Fruit fly (Drosophila melanogaster) whole organism, pupa: Measurements from ENCODE around the gene Chrac-16.

Experiments used
- CG10348 ChIP-seq: fragments of 200-800 bp; sonication (Bioruptor generic); IDR thresholded peaks from 2 replicates; pipeline ENCODE4 v1.3.6; 2022; ENCODE audit warnings: missing biosample characterization, missing genetic modification characterization
- CG12605 ChIP-seq: fragments of 200-800 bp; sonication (Bioruptor generic); IDR thresholded peaks from 2 replicates; pipeline ENCODE4 v1.3.6; 2022; ENCODE audit warnings: missing biosample characterization, missing genetic modification characterization
- CG13204 ChIP-seq: fragments of 200-800 bp; sonication (Bioruptor generic); optimal IDR thresholded peaks from 2 replicates; lab custom pipeline; 2018; ENCODE audit warnings: missing biosample characterization, mild to moderate bottlenecking, missing genetic modification characterization, moderate library complexity
- CG14655 ChIP-seq: fragments of 200-800 bp; sonication (Bioruptor generic); optimal IDR thresholded peaks from 3 replicates; lab custom pipeline; 2017; ENCODE audit warnings: mild to moderate bottlenecking, missing biosample characterization, missing genetic modification reagents, missing genetic modification characterization
- CG17806 ChIP-seq: fragments of 200-800 bp; sonication (Bioruptor generic); optimal IDR thresholded peaks from 2 replicates; lab custom pipeline; 2018; ENCODE audit warnings: missing biosample characterization, mild to moderate bottlenecking, missing genetic modification characterization, moderate library complexity
- CG34367 ChIP-seq: fragments of 200-800 bp; sonication (Bioruptor generic); optimal IDR thresholded peaks from 2 replicates; lab custom pipeline; 2018; ENCODE audit warnings: missing biosample characterization, mild to moderate bottlenecking, missing genetic modification characterization
- CG8159 ChIP-seq: fragments of 200-800 bp; sonication (Bioruptor generic); optimal IDR thresholded peaks from 3 replicates; lab custom pipeline; 2018; ENCODE audit warnings: missing biosample characterization, mild to moderate bottlenecking, missing genetic modification characterization, moderate library complexity
- CG8301 ChIP-seq: fragments of 200-800 bp; sonication (Bioruptor generic); optimal IDR thresholded peaks from 2 replicates; lab custom pipeline; 2018; ENCODE audit warnings: missing biosample characterization, mild to moderate bottlenecking, missing genetic modification characterization
- CG9948 ChIP-seq: fragments of 200-800 bp; sonication (Bioruptor generic); optimal IDR thresholded peaks from 2 replicates; lab custom pipeline; 2018; ENCODE audit warnings: missing biosample characterization, mild to moderate bottlenecking, missing genetic modification characterization, moderate library complexity
- D1 ChIP-seq: fragments of 200-800 bp; sonication (Bioruptor generic); optimal IDR thresholded peaks from 2 replicates; lab custom pipeline; 2018; ENCODE audit warnings: missing biosample characterization, mild to moderate bottlenecking, missing genetic modification characterization, moderate library complexity
- EcR ChIP-seq: fragments of 200-800 bp; sonication (Bioruptor generic); optimal IDR thresholded peaks from 3 replicates; lab custom pipeline; 2019; ENCODE audit warnings: missing biosample characterization, missing genetic modification characterization, mild to moderate bottlenecking, moderate library complexity, missing genetic modification reagents
- Ets98B ChIP-seq: fragments of 200-800 bp; sonication (Bioruptor generic); IDR thresholded peaks from 2 replicates; pipeline ENCODE4 v1.3.6; 2022; ENCODE audit warnings: missing biosample characterization, missing genetic modification characterization
- Pif1A ChIP-seq: fragments of 200-800 bp; sonication (Bioruptor generic); optimal IDR thresholded peaks from 3 replicates; lab custom pipeline; 2016; ENCODE audit warnings: missing biosample characterization, missing genetic modification characterization
- Snoo ChIP-seq: fragments of 200-800 bp; sonication (Bioruptor generic); optimal IDR thresholded peaks from 3 replicates; lab custom pipeline; 2017; ENCODE audit warnings: missing biosample characterization, mild to moderate bottlenecking, missing genetic modification characterization, inconsistent platforms
- fd96Ca ChIP-seq: fragments of 200-800 bp; sonication (Bioruptor generic); IDR thresholded peaks from 3 replicates; pipeline ENCODE4 v1.3.6; 2022; ENCODE audit warnings: missing biosample characterization, missing genetic modification characterization
- gl ChIP-seq: fragments of 200-800 bp; sonication (Bioruptor generic); optimal IDR thresholded peaks from 2 replicates; lab custom pipeline; 2018; ENCODE audit warnings: missing biosample characterization, mild to moderate bottlenecking, missing genetic modification characterization
- rn ChIP-seq: fragments of 200-800 bp; sonication (Bioruptor generic); IDR thresholded peaks from 2 replicates; pipeline ENCODE4 v1.3.6; 2022; ENCODE audit warnings: missing biosample characterization, missing genetic modification characterization

Chrac-16 gene

dm6 chrX:11987664-11988063 is 30.1 kb downstream of the Chrac-16 start, which contains the start of gene gd:
Gene gd (minus strand): TSS chrX:11987764.
- TF ChIP-seq CG13204 (GFP tag; lab: Kevin White, UChicago) (no peak), rn (no peak), CG9948 (tag; lab: Kevin White, UChicago) (no peak), CG17806 (tag; lab: Kevin White, UChicago) (no peak), CG34367 (no peak), CG8301 (tag; lab: Kevin White, UChicago) (no peak), D1 (no peak), Ets98B (GFP tag; lab: Robert Waterston, UW) (no peak), Snoo (no peak), CG12605 (GFP tag; lab: Robert Waterston, UW) (no peak), CG10348 (GFP tag; lab: Robert Waterston, UW) (no peak), gl (no peak)

dm6 chrX:11984987-11985386 is 32.8 kb downstream of the Chrac-16 start, which contains the start of gene cac:
Gene cac (minus strand): TSS chrX:11985087.
- TF ChIP-seq CG13204 (GFP tag; lab: Kevin White, UChicago) (no peak), Ets98B (GFP tag; lab: Robert Waterston, UW) (no peak), fd96Ca (GFP tag; lab: Robert Waterston, UW) (no peak), rn (no peak), CG17806 (tag; lab: Kevin White, UChicago) (no peak), Pif1A (no peak), CG8301 (tag; lab: Kevin White, UChicago) (no peak), CG8159 (tag; lab: Kevin White, UChicago) (no peak), CG12605 (GFP tag; lab: Robert Waterston, UW) (no peak), CG34367 (no peak), EcR (GFP tag; lab: Kevin White, UChicago) (no peak), CG14655 (GFP tag; lab: Kevin White, UChicago) (no peak)

dm6 chrX:11983838-11984237 is 33.9 kb downstream of the Chrac-16 start:
- TF ChIP-seq D1 (no peak), CG10348 (GFP tag; lab: Robert Waterston, UW) (no peak), CG9948 (tag; lab: Kevin White, UChicago) (no peak), CG8159 (tag; lab: Kevin White, UChicago) (no peak), fd96Ca (GFP tag; lab: Robert Waterston, UW) (no peak), CG14655 (GFP tag; lab: Kevin White, UChicago) (no peak)
